Fruit fly (Drosophila melanogaster) whole organism, wandering third instar larva: ENCODE measurements around the gene CG6966.
A peak's percentile ranks its signal among the peaks of the same experiment; 100 is the strongest.

Source experiments
- Abd-B ChIP-seq: fragments of >200 bp; optimal IDR thresholded peaks from 2 replicates; lab custom pipeline; 2017; ENCODE audit warnings: missing biosample characterization, missing genetic modification characterization
- CG32264 ChIP-seq: fragments of 200-800 bp; sonication (Bioruptor generic); optimal IDR thresholded peaks from 2 replicates; lab custom pipeline; 2016; ENCODE audit warnings: missing biosample characterization, missing genetic modification characterization
- CG9705 ChIP-seq: fragments of 200-800 bp; sonication (Bioruptor generic); optimal IDR thresholded peaks from 2 replicates; lab custom pipeline; 2018; ENCODE audit warnings: missing biosample characterization, mild to moderate bottlenecking, missing genetic modification characterization
- CrebA ChIP-seq: fragments of 200-800 bp; sonication (Bioruptor generic); optimal IDR thresholded peaks from 2 replicates; lab custom pipeline; 2016; ENCODE audit warnings: missing biosample characterization, mild to moderate bottlenecking, missing genetic modification characterization, borderline replicate concordance
- Dfd ChIP-seq: fragments of >200 bp; optimal IDR thresholded peaks from 2 replicates; lab custom pipeline; 2017; ENCODE audit warnings: missing biosample characterization, missing genetic modification characterization
- Dif ChIP-seq: fragments of 200-275, 200-300 bp; sonication (Bioruptor generic); optimal IDR thresholded peaks from 2 replicates; lab custom pipeline; 2018; ENCODE audit warnings: missing biosample characterization, missing genetic modification characterization; ENCODE audit not compliant: partially characterized antibody
- GATAd ChIP-seq: sonication (Bioruptor generic); optimal IDR thresholded peaks from 2 replicates; lab custom pipeline; 2016; ENCODE audit warnings: missing biosample characterization, missing genetic modification characterization
- HLH106 ChIP-seq: fragments of 200-800 bp; optimal IDR thresholded peaks from 3 replicates; lab custom pipeline; 2019; ENCODE audit warnings: missing biosample characterization, mild to moderate bottlenecking, missing genetic modification characterization, moderate library complexity
- Hnf4 ChIP-seq: fragments of 200-800 bp; sonication (Bioruptor generic); optimal IDR thresholded peaks from 2 replicates; lab custom pipeline; 2016; ENCODE audit warnings: missing biosample characterization, mild to moderate bottlenecking, missing genetic modification characterization
- Hr78 ChIP-seq: fragments of >200 bp; optimal IDR thresholded peaks from 2 replicates; lab custom pipeline; 2017; ENCODE audit warnings: missing biosample characterization, missing genetic modification characterization
- Hr83 ChIP-seq: fragments of 200-300 bp; sonication (Bioruptor generic); optimal IDR thresholded peaks from 2 replicates; lab custom pipeline; 2016; ENCODE audit warnings: missing biosample characterization, mild to moderate bottlenecking, missing genetic modification characterization, moderate library complexity; ENCODE audit not compliant: poor library complexity, severe bottlenecking
- Jra ChIP-seq: sonication (Bioruptor generic); optimal IDR thresholded peaks from 2 replicates; lab custom pipeline; 2016; ENCODE audit warnings: missing biosample characterization, missing genetic modification characterization
- Mio ChIP-seq: sonication (Bioruptor generic); optimal IDR thresholded peaks from 2 replicates; lab custom pipeline; 2016; ENCODE audit warnings: missing biosample characterization, missing genetic modification characterization
- Myc ChIP-seq: fragments of >200 bp; optimal IDR thresholded peaks from 2 replicates; lab custom pipeline; 2017
- N ChIP-seq: fragments of >200 bp; optimal IDR thresholded peaks from 2 replicates; lab custom pipeline; 2018; ENCODE audit warnings: missing biosample characterization, missing external identifiers, missing genetic modification characterization
- OdsH ChIP-seq: fragments of 200-800 bp; sonication (Bioruptor generic); optimal IDR thresholded peaks from 2 replicates; lab custom pipeline; 2016; ENCODE audit warnings: missing biosample characterization, mild to moderate bottlenecking, missing genetic modification characterization
- Rel ChIP-seq, 2 experiments: fragments of 200-800 bp; sonication (Bioruptor generic) in 1 of 2; optimal IDR thresholded peaks; 2 replicates in 1 of 2; 3 replicates in 1 of 2; lab custom pipeline; 2016 to 2019; ENCODE audit warnings: mild to moderate bottlenecking in 2 of 2, missing biosample characterization in 2 of 2, missing genetic modification characterization in 2 of 2, moderate library complexity in 1 of 2
- Sp1 ChIP-seq: fragments of 200-800 bp; sonication (Bioruptor generic); optimal IDR thresholded peaks from 3 replicates; lab custom pipeline; 2019; ENCODE audit warnings: missing biosample characterization, mild to moderate bottlenecking, missing genetic modification characterization, moderate library complexity
- Vsx2 ChIP-seq: fragments of 200-300, 225-300 bp; sonication (Bioruptor generic); optimal IDR thresholded peaks from 2 replicates; lab custom pipeline; 2018; ENCODE audit warnings: missing biosample characterization, missing genetic modification characterization; ENCODE audit not compliant: partially characterized antibody
- br ChIP-seq: fragments of 200-800 bp; sonication (Bioruptor generic); optimal IDR thresholded peaks from 2 replicates; lab custom pipeline; 2016; ENCODE audit warnings: missing biosample characterization, missing genetic modification characterization
- brk ChIP-seq: fragments of 200-800 bp; sonication (Bioruptor generic); optimal IDR thresholded peaks from 2 replicates; lab custom pipeline; 2016; ENCODE audit warnings: missing biosample characterization, mild to moderate bottlenecking, missing genetic modification characterization
- dl ChIP-seq, 2 experiments: fragments of 175-275, 200-275 bp in 1 of 2; fragments of 200-275 bp in 1 of 2; sonication (Bioruptor generic); optimal IDR thresholded peaks; lab custom pipeline; 2018; ENCODE audit warnings: mild to moderate bottlenecking in 2 of 2, missing biosample characterization in 2 of 2, missing genetic modification characterization in 2 of 2, moderate library complexity in 2 of 2; ENCODE audit not compliant: partially characterized antibody in 2 of 2, insufficient read depth in 1 of 2
- dmrt93B ChIP-seq: fragments of 200-800 bp; sonication (Bioruptor generic); optimal IDR thresholded peaks from 2 replicates; lab custom pipeline; 2018; ENCODE audit warnings: missing biosample characterization, mild to moderate bottlenecking, missing genetic modification characterization
- dsf ChIP-seq: sonication (Bioruptor generic); optimal IDR thresholded peaks from 2 replicates; lab custom pipeline; 2016; ENCODE audit warnings: missing biosample characterization, missing genetic modification characterization, borderline replicate concordance
- ey ChIP-seq: fragments of 200-800 bp; sonication (Bioruptor generic); optimal IDR thresholded peaks from 2 replicates; lab custom pipeline; 2016; ENCODE audit warnings: missing biosample characterization, missing genetic modification characterization
- foxo ChIP-seq, 2 experiments: fragments of 200-800 bp; sonication (Bioruptor generic); optimal IDR thresholded peaks; 2 replicates in 1 of 2; 3 replicates in 1 of 2; lab custom pipeline; 2016 to 2017; ENCODE audit warnings: missing biosample characterization in 2 of 2, missing genetic modification characterization in 2 of 2
- fru ChIP-seq: fragments of 200-800 bp; sonication (Bioruptor generic); optimal IDR thresholded peaks from 3 replicates; lab custom pipeline; 2016; ENCODE audit warnings: missing biosample characterization, mild to moderate bottlenecking, missing genetic modification characterization
- h ChIP-seq: fragments of 200-800 bp; sonication (Bioruptor generic); optimal IDR thresholded peaks from 3 replicates; lab custom pipeline; 2016; ENCODE audit warnings: missing biosample characterization, mild to moderate bottlenecking, missing genetic modification characterization
- jim ChIP-seq: fragments of 175-275, 200-325 bp; sonication (Bioruptor generic); optimal IDR thresholded peaks from 2 replicates; lab custom pipeline; 2016; ENCODE audit warnings: missing biosample characterization, mild to moderate bottlenecking, missing genetic modification characterization
- lola ChIP-seq: fragments of >200 bp; optimal IDR thresholded peaks from 2 replicates; lab custom pipeline; 2017; ENCODE audit warnings: missing biosample characterization, missing genetic modification characterization
- pan ChIP-seq: fragments of >200 bp; optimal IDR thresholded peaks from 2 replicates; lab custom pipeline; 2017
- psq ChIP-seq: fragments of 200-800 bp; sonication (Bioruptor generic); optimal IDR thresholded peaks from 3 replicates; lab custom pipeline; 2017; ENCODE audit warnings: missing biosample characterization, mild to moderate bottlenecking, missing genetic modification characterization, moderate library complexity
- rgr ChIP-seq: fragments of 200-800 bp; sonication (Bioruptor generic); optimal IDR thresholded peaks from 3 replicates; lab custom pipeline; 2016; ENCODE audit warnings: missing biosample characterization, mild to moderate bottlenecking, missing genetic modification characterization
- sage ChIP-seq: fragments of 200-800 bp; sonication (Bioruptor generic); optimal IDR thresholded peaks from 2 replicates; lab custom pipeline; 2016; ENCODE audit warnings: missing biosample characterization, mild to moderate bottlenecking, missing genetic modification characterization
- sv ChIP-seq: fragments of 200-800 bp; sonication (Bioruptor generic); optimal IDR thresholded peaks from 3 replicates; lab custom pipeline; 2016; ENCODE audit warnings: missing biosample characterization, missing genetic modification characterization
- tai ChIP-seq: sonication (Bioruptor generic); optimal IDR thresholded peaks from 2 replicates; lab custom pipeline; 2016; ENCODE audit warnings: missing biosample characterization, missing genetic modification characterization
- usp ChIP-seq: fragments of >200 bp; optimal IDR thresholded peaks from 2 replicates; lab custom pipeline; 2017; ENCODE audit warnings: missing biosample characterization, missing genetic modification characterization
- woc ChIP-seq: sonication (Bioruptor generic); optimal IDR thresholded peaks from 2 replicates; lab custom pipeline; 2016; ENCODE audit warnings: missing biosample characterization, mild to moderate bottlenecking, missing genetic modification characterization

CG6966 gene

DNA sequence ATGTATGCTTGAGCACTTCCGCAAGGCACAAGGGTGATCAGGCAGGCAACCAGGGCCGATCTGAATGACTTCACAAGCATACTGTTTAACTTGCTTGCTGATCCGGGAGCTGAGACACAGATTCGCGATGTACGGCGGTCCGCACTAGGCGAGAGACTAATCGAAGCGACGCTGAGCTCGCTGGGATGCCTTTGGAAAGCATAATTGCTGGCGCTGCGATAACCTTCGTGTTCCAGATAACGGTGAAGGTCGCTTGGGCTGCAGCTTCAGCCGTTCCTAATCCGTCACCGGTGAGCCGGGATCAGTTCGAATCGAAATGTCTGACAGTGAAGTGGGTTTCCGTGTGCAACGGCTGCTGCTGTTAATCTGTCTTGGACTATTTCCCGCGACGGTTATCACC lies 41.4 kb upstream of the CG6966 start, which contains the start of the genes CG6912 and CG3984:
Gene CG6912, minus strand, starts transcription at position 159 of the 400 bp plus-strand sequence.
Gene CG3984, plus strand, starts transcription at position 303 of the 400 bp plus-strand sequence.
- TF ChIP-seq CrebA (GFP tag; lab: Kevin White, UChicago) (no peak), Dfd (GFP tag; lab: Kevin White, UChicago) (no peak), Sp1 (GFP tag; lab: Kevin White, UChicago) (no peak)

DNA sequence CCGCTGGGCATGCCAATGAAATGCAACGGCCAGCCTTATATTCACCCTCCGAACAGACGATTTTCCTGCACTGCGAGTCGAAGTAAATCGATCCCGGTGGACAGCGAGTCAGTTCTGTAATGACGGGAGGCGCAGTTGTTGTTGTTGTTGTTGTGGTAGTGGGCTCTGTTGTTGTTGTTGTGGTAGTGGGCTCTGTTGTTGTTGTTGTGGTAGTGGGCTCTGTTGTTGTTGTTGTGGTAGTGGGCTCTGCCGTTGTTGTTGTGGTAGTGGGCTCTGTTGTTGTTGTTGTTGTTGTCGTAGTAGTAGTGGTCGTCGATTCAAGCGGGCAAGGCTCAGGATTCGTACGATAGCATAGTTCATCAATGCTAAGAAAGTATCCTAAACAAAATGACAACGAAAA lies 40.6 kb upstream of the CG6966 start:
- TF ChIP-seq dl (GFP tag; optimal IDR thresholded peaks at IDR 0.05; lab: Kevin White, UChicago; ENCODE audit: insufficient read depth in 1 of 2, partially characterized antibody in 2 of 2) (no peak), Hnf4 (GFP tag; lab: Kevin White, UChicago) (no peak), foxo (GFP tag; optimal IDR thresholded peaks at IDR 0.05; lab: Kevin White, UChicago) (no peak), ey (GFP tag; lab: Kevin White, UChicago) (no peak), jim (GFP tag; lab: Kevin White, UChicago) (no peak), dmrt93B (GFP tag; lab: Kevin White, UChicago) (no peak), Abd-B (GFP tag; lab: Kevin White, UChicago) (no peak), OdsH (GFP tag; lab: Kevin White, UChicago) (no peak), CrebA (GFP tag; lab: Kevin White, UChicago) (no peak)

DNA sequence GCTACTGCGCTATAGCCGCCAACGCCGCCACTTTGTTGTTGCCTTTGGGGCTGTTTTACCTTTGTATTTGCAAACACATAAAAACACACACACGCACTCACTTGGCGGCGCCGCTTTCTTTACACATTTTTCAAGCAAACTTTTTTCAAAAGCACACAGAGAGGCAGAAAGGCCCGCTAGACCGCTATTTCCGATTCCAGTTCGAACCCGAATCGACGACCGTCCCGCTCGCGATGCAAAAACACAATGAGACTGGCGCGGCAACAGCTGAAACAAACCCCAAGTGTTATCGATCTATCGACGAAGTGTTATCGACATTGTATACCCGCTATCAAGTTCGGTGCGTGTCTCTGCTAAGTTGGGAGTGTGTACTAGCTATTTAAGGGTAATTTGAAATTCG lies 36.2 kb upstream of the CG6966 start, which contains the start of gene CG42788:
Gene CG42788, minus strand, starts transcription at position 250 of the 400 bp plus-strand sequence.
- peak in 1 of 2 experiments; percentile 39 for TF ChIP-seq foxo (GFP tag; optimal IDR thresholded peaks at IDR 0.05; lab: Kevin White, UChicago)
- no peak for TF ChIP-seq CG32264 (GFP tag; lab: Kevin White, UChicago)
- no peak for TF ChIP-seq Hr78 (GFP tag; lab: Kevin White, UChicago)
- peak; percentile 57 for TF ChIP-seq psq
- peak in 1 of 2 experiments; percentile 72 for TF ChIP-seq dl (GFP tag; optimal IDR thresholded peaks at IDR 0.05; lab: Kevin White, UChicago; ENCODE audit: insufficient read depth in 1 of 2, partially characterized antibody in 2 of 2)
- TF ChIP-seq GATAd (GFP tag; lab: Kevin White, UChicago) = no peak
- peak; percentile 62 for TF ChIP-seq br (GFP tag; lab: Kevin White, UChicago)
- TF ChIP-seq Jra (GFP tag; lab: Kevin White, UChicago) = peak; percentile 34
- TF ChIP-seq jim (GFP tag; lab: Kevin White, UChicago) = peak; percentile 88
- no peak for TF ChIP-seq sage
- peak; percentile 84 for TF ChIP-seq rgr (GFP tag; lab: Kevin White, UChicago)
- TF ChIP-seq Rel (GFP tag; optimal IDR thresholded peaks at IDR 0.05; lab: Kevin White, UChicago) = no peak
- peak; percentile 100 for TF ChIP-seq Rel (tag; optimal IDR thresholded peaks at IDR 0.05; lab: Kevin White, UChicago)
- peak; percentile 62 for TF ChIP-seq CrebA (GFP tag; lab: Kevin White, UChicago)
- TF ChIP-seq Vsx2 (GFP tag; lab: Kevin White, UChicago) = peak; percentile 75
- peak; percentile 31 for TF ChIP-seq Mio (GFP tag; lab: Kevin White, UChicago)
- TF ChIP-seq ey (GFP tag; lab: Kevin White, UChicago) = peak; percentile 45
- no peak for TF ChIP-seq tai (GFP tag; lab: Kevin White, UChicago)
- TF ChIP-seq Abd-B (GFP tag; lab: Kevin White, UChicago) = no peak
- no peak for TF ChIP-seq lola (GFP tag; lab: Kevin White, UChicago)
- TF ChIP-seq Dfd (GFP tag; lab: Kevin White, UChicago) = no peak
- peak; percentile 74 for TF ChIP-seq Hnf4 (GFP tag; lab: Kevin White, UChicago)
- peak; percentile 35 for TF ChIP-seq HLH106 (tag; lab: Kevin White, UChicago)
- no peak for TF ChIP-seq woc
- peak; percentile 82 for TF ChIP-seq OdsH (GFP tag; lab: Kevin White, UChicago)
- TF ChIP-seq Myc (lab: Kevin White, UChicago) = peak; percentile 68
- no peak for TF ChIP-seq dmrt93B (GFP tag; lab: Kevin White, UChicago)
- no peak for TF ChIP-seq usp (GFP tag; lab: Kevin White, UChicago)
- TF ChIP-seq pan (lab: Kevin White, UChicago) = no peak
- TF ChIP-seq N (GFP tag; lab: Kevin White, UChicago) = no peak
- TF ChIP-seq Hr83 (GFP tag; lab: Kevin White, UChicago) = peak; percentile 73
- peak; percentile 65 for TF ChIP-seq sv (GFP tag; lab: Kevin White, UChicago)
- peak; percentile 85 for TF ChIP-seq Dif
- no peak for TF ChIP-seq CG9705 (GFP tag; lab: Kevin White, UChicago)
- peak; percentile 33 for TF ChIP-seq fru
- peak; percentile 29 for TF ChIP-seq dsf (GFP tag; lab: Kevin White, UChicago)
- peak; percentile 45 for TF ChIP-seq h (GFP tag; lab: Kevin White, UChicago)
- TF ChIP-seq brk (GFP tag; lab: Kevin White, UChicago) = no peak
- TF ChIP-seq Sp1 (GFP tag; lab: Kevin White, UChicago) = peak; percentile 70
